Fruit fly (Drosophila melanogaster): Measurements from ENCODE around the gene CG6761.

The CG6761 gene

dm6 chr3L:9718929-9719328, 15.5 kb upstream of the CG6761 start, which contains the start of the genes CG18178 and CG14174 (continued):
- TF ChIP-seq CG10431 (GFP tag; optimal IDR thresholded peaks at IDR 0.05) (peak; percentile 42), CG3065 (GFP tag; optimal IDR thresholded peaks at IDR 0.05) (peak; percentile 20), gem (tag; optimal IDR thresholded peaks at IDR 0.05) (peak; percentile 80), gsb-n (tag; optimal IDR thresholded peaks at IDR 0.05) (no peak), cg (GFP tag; optimal IDR thresholded peaks at IDR 0.05) (no peak), CG18011 (GFP tag; optimal IDR thresholded peaks at IDR 0.05) (peak; percentile 44), Sox100B (GFP tag; optimal IDR thresholded peaks at IDR 0.05) (peak; percentile 73), CG4360 (GFP tag; IDR thresholded peaks at IDR 0.05) (no peak), CG30020 (tag; optimal IDR thresholded peaks at IDR 0.05) (peak; percentile 72), CG7928 (GFP tag; optimal IDR thresholded peaks at IDR 0.05) (peak; percentile 42), CG15514 (GFP tag; optimal IDR thresholded peaks at IDR 0.05) (peak; percentile 79), tup (GFP tag; optimal IDR thresholded peaks at IDR 0.05) (no peak), CG12744 (GFP tag; optimal IDR thresholded peaks at IDR 0.05) (no peak), amos (GFP tag; IDR thresholded peaks at IDR 0.05; ENCODE audit: partially characterized antibody) (no peak), Mad (GFP tag; optimal IDR thresholded peaks at IDR 0.05) (peak; percentile 2), Stat92E (GFP tag; optimal IDR thresholded peaks at IDR 0.05) (no peak), Eip74EF (GFP tag; optimal IDR thresholded peaks at IDR 0.05) (no peak), Meics (GFP tag; optimal IDR thresholded peaks at IDR 0.05) (peak; percentile 48), chn (GFP tag; optimal IDR thresholded peaks at IDR 0.05) (no peak), CG6654 (GFP tag; optimal IDR thresholded peaks at IDR 0.05) (no peak), Nf-YB (GFP tag; optimal IDR thresholded peaks at IDR 0.05) (peak; percentile 50), danr (GFP tag; IDR thresholded peaks at IDR 0.05) (0 out of 2 replicates have a peak, but pooled peaks have one; percentile 12), wdn (GFP tag; IDR thresholded peaks at IDR 0.05) (no peak), Hr3 (GFP tag; optimal IDR thresholded peaks at IDR 0.05) (peak; percentile 66), chm (GFP tag; IDR thresholded peaks at IDR 0.05) (no peak), CG13624 (GFP tag; optimal IDR thresholded peaks at IDR 0.05) (no peak), tna (GFP tag; IDR thresholded peaks at IDR 0.05; ENCODE audit: partially characterized antibody) (no peak), CG2202 (tag; optimal IDR thresholded peaks at IDR 0.05) (peak; percentile 28), Hand (GFP tag; optimal IDR thresholded peaks at IDR 0.05) (peak; percentile 2), CG8089 (GFP tag; optimal IDR thresholded peaks at IDR 0.05) (no peak), CG18764 (GFP tag; optimal IDR thresholded peaks at IDR 0.05) (peak; percentile 49), fu2 (GFP tag; optimal IDR thresholded peaks at IDR 0.05) (no peak), eyg (GFP tag; optimal IDR thresholded peaks at IDR 0.05) (no peak), HLHmδ (GFP tag; optimal IDR thresholded peaks at IDR 0.05) (no peak), CG9876 (GFP tag; optimal IDR thresholded peaks at IDR 0.05) (no peak), CG2875 (GFP tag; optimal IDR thresholded peaks at IDR 0.05) (no peak), CG15269 (tag; optimal IDR thresholded peaks at IDR 0.05) (peak; percentile 75), run (tag; optimal IDR thresholded peaks at IDR 0.05) (no peak), mld (GFP tag; IDR thresholded peaks at IDR 0.05; ENCODE audit: partially characterized antibody) (no peak), B-H2 (GFP tag; optimal IDR thresholded peaks at IDR 0.05) (peak; percentile 85), CG2199 (GFP tag; IDR thresholded peaks at IDR 0.05) (no peak), gce (GFP tag; IDR thresholded peaks at IDR 0.05) (no peak), fd96Cb (tag; optimal IDR thresholded peaks at IDR 0.05) (peak; percentile 63), CG14860 (GFP tag; IDR thresholded peaks at IDR 0.05; ENCODE audit: partially characterized antibody) (no peak), CkIIα-i1 (GFP tag; IDR thresholded peaks at IDR 0.05) (no peak), ken (GFP tag; IDR thresholded peaks at IDR 0.05) (peak; percentile 60; the same call in 2 of the 3 replicates), Hr51 (GFP tag; optimal IDR thresholded peaks at IDR 0.05) (peak in 1 of 2 experiments; percentile 71), ftz-f1 (GFP tag; optimal IDR thresholded peaks at IDR 0.05) (no peak), Ptx1 (GFP tag; IDR thresholded peaks at IDR 0.05) (peak; percentile 66), CG3726 (GFP tag; IDR thresholded peaks at IDR 0.05) (no peak)
